Worm (Caenorhabditis elegans) whole organism, L4 larva: ENCODE results near the gene Y42H9AR.1.

Experiments
- F10B5.3 ChIP-seq: sonication (generic microtip); optimal IDR thresholded peaks from 2 replicates; lab custom pipeline; 2016; ENCODE audit warnings: mild to moderate bottlenecking, missing genetic modification characterization, missing compliant biosample characterization
- F26F4.8 ChIP-seq: fragments of 200-800 bp; sonication (Bioruptor generic); conservative IDR thresholded peaks from 2 replicates; pipeline ENCODE4 v1.3.6; 2022; ENCODE audit warnings: missing genetic modification characterization, missing compliant biosample characterization
- T26A8.4 ChIP-seq: fragments of 200-800 bp; sonication (Bioruptor generic); IDR thresholded peaks from 2 replicates; pipeline ENCODE4 v1.3.6; 2022; ENCODE audit warnings: missing genetic modification characterization, missing compliant biosample characterization
- Y105C5A.15 ChIP-seq: fragments of 200-800 bp; sonication (Bioruptor generic); IDR thresholded peaks from 2 replicates; pipeline ENCODE4 v1.3.6; 2022; ENCODE audit warnings: missing genetic modification characterization, missing compliant biosample characterization
- Y5F2A.4 ChIP-seq: fragments of 200-800 bp; sonication (Bioruptor generic); optimal IDR thresholded peaks from 2 replicates; lab custom pipeline; 2018; ENCODE audit warnings: mild to moderate bottlenecking, missing genetic modification characterization, missing compliant biosample characterization
- Y75B8A.6 ChIP-seq: fragments of 200-800 bp; sonication (Bioruptor generic); IDR thresholded peaks from 2 replicates; pipeline ENCODE4 v1.3.6; 2022; ENCODE audit warnings: missing genetic modification reagents, missing genetic modification characterization, missing compliant biosample characterization
- aly-2 ChIP-seq: sonication (generic microtip); optimal IDR thresholded peaks from 2 replicates; lab custom pipeline; 2018; ENCODE audit warnings: missing biosample characterization, missing genetic modification characterization
- ama-1 ChIP-seq: fragments of 150-350 bp; optimal IDR thresholded peaks from 2 replicates; lab custom pipeline; 2014; ENCODE audit warnings: inconsistent platforms, mixed read lengths
- arid-1 ChIP-seq: fragments of 200-800 bp; sonication (Bioruptor generic); conservative IDR thresholded peaks from 2 replicates; pipeline ENCODE4 v1.3.6; 2022; ENCODE audit warnings: missing genetic modification reagents, missing genetic modification characterization, missing compliant biosample characterization
- attf-4 ChIP-seq: sonication (generic microtip); optimal IDR thresholded peaks from 3 replicates; lab custom pipeline; 2017; ENCODE audit warnings: missing biosample characterization, missing genetic modification characterization
- ceh-20 ChIP-seq: fragments of 200-800 bp; sonication (Bioruptor generic); IDR thresholded peaks from 2 replicates; pipeline ENCODE4 v1.3.6; 2022; ENCODE audit warnings: missing genetic modification reagents, missing genetic modification characterization, missing compliant biosample characterization
- ceh-44 ChIP-seq: fragments of 200-800 bp; sonication (Bioruptor generic); IDR thresholded peaks from 2 replicates; pipeline ENCODE4 v1.3.6; 2022; ENCODE audit warnings: missing genetic modification reagents, missing genetic modification characterization, missing compliant biosample characterization
- cey-2 ChIP-seq: sonication (generic microtip); optimal IDR thresholded peaks from 3 replicates; lab custom pipeline; 2017; ENCODE audit warnings: missing genetic modification characterization, mild to moderate bottlenecking, missing compliant biosample characterization, antibody characterized with exemption, borderline replicate concordance; ENCODE audit not compliant: insufficient read depth
- daf-12 ChIP-seq: fragments of 150-350 bp; optimal IDR thresholded peaks from 2 replicates; lab custom pipeline; 2014; ENCODE audit warnings: missing biosample characterization, missing genetic modification reagents, missing genetic modification characterization
- daf-8 ChIP-seq: fragments of 200-800 bp; sonication (Bioruptor generic); IDR thresholded peaks from 2 replicates; pipeline ENCODE4 v1.3.6; 2022; ENCODE audit warnings: missing genetic modification characterization, missing compliant biosample characterization
- dmd-8 ChIP-seq: fragments of 200-800 bp; sonication (Bioruptor generic); IDR thresholded peaks from 2 replicates; pipeline ENCODE4 v1.3.6; 2022; ENCODE audit warnings: missing genetic modification characterization, missing compliant biosample characterization
- duxl-1 ChIP-seq: sonication (generic microtip); optimal IDR thresholded peaks from 2 replicates; lab custom pipeline; 2016; ENCODE audit warnings: mild to moderate bottlenecking, missing genetic modification characterization, moderate library complexity, missing compliant biosample characterization; ENCODE audit not compliant: poor library complexity
- dve-1 ChIP-seq: sonication (generic microtip); optimal IDR thresholded peaks from 2 replicates; lab custom pipeline; 2017; ENCODE audit warnings: antibody characterized with exemption, mild to moderate bottlenecking, missing genetic modification characterization, missing compliant biosample characterization; ENCODE audit not compliant: insufficient read depth
- egl-27 ChIP-seq: sonication (generic microtip); optimal IDR thresholded peaks from 3 replicates; lab custom pipeline; 2017; ENCODE audit warnings: missing biosample characterization, missing genetic modification reagents, missing genetic modification characterization
- fos-1 ChIP-seq: fragments of 150-350 bp; optimal IDR thresholded peaks from 2 replicates; lab custom pipeline; 2014; ENCODE audit warnings: missing biosample characterization, missing genetic modification characterization
- gei-8 ChIP-seq: fragments of 200-800 bp; sonication (Bioruptor generic); optimal IDR thresholded peaks from 2 replicates; lab custom pipeline; 2018; ENCODE audit warnings: mild to moderate bottlenecking, missing genetic modification characterization, missing compliant biosample characterization
- hlh-30 ChIP-seq: sonication (generic microtip); optimal IDR thresholded peaks from 2 replicates; lab custom pipeline; 2017; ENCODE audit warnings: antibody characterized with exemption, mild to moderate bottlenecking, missing genetic modification characterization, missing compliant biosample characterization; ENCODE audit not compliant: insufficient read depth
- hmg-1.1 ChIP-seq: fragments of 200-800 bp; sonication (Bioruptor generic); IDR thresholded peaks from 2 replicates; pipeline ENCODE4 v1.3.6; 2022; ENCODE audit warnings: missing genetic modification reagents, missing genetic modification characterization, missing compliant biosample characterization
- jun-1 ChIP-seq: fragments of 150-350 bp; optimal IDR thresholded peaks from 2 replicates; lab custom pipeline; 2014; ENCODE audit warnings: missing biosample characterization, missing genetic modification reagents, missing genetic modification characterization
- lin-1 ChIP-seq: fragments of 200-800 bp; sonication (Bioruptor generic); IDR thresholded peaks from 2 replicates; pipeline ENCODE4 v1.3.6; 2022; ENCODE audit warnings: missing genetic modification reagents, missing genetic modification characterization, missing compliant biosample characterization
- lin-29 ChIP-seq: fragments of 200-800 bp; sonication (Bioruptor generic); IDR thresholded peaks from 2 replicates; pipeline ENCODE4 v1.3.6; 2022; ENCODE audit warnings: missing genetic modification reagents, missing genetic modification characterization, missing compliant biosample characterization
- lin-39 ChIP-seq: fragments of 150-350 bp; optimal IDR thresholded peaks from 2 replicates; lab custom pipeline; 2014; ENCODE audit warnings: missing biosample characterization, missing genetic modification reagents, missing genetic modification characterization
- lir-3 ChIP-seq: sonication (generic microtip); optimal IDR thresholded peaks from 2 replicates; lab custom pipeline; 2016; ENCODE audit warnings: mild to moderate bottlenecking, missing genetic modification characterization, missing compliant biosample characterization
- madf-5 ChIP-seq, 2 experiments: fragments of 200-800 bp; sonication (Bioruptor generic); IDR thresholded peaks; 2 replicates each; pipeline ENCODE4 v1.3.6; 2022; ENCODE audit warnings: missing compliant biosample characterization in 2 of 2, missing genetic modification characterization in 2 of 2
- mes-2 ChIP-seq: sonication (generic microtip); optimal IDR thresholded peaks from 2 replicates; lab custom pipeline; 2016; ENCODE audit warnings: missing genotype, mild to moderate bottlenecking, missing genetic modification characterization, missing compliant biosample characterization; ENCODE audit not compliant: poor library complexity, severe bottlenecking
- mxl-2 ChIP-seq: fragments of 200-800 bp; sonication (Bioruptor generic); conservative IDR thresholded peaks from 2 replicates; pipeline ENCODE4 v1.3.6; 2022; ENCODE audit warnings: missing genetic modification reagents, missing genetic modification characterization, missing compliant biosample characterization
- nhr-102 ChIP-seq: sonication (generic microtip); optimal IDR thresholded peaks from 2 replicates; lab custom pipeline; 2016; ENCODE audit warnings: mild to moderate bottlenecking, missing genetic modification characterization, moderate library complexity, missing compliant biosample characterization
- nhr-111 ChIP-seq: fragments of 200-800 bp; sonication (Bioruptor generic); optimal IDR thresholded peaks from 2 replicates; lab custom pipeline; 2018; ENCODE audit warnings: mild to moderate bottlenecking, missing genetic modification characterization, missing compliant biosample characterization
- nhr-237 ChIP-seq: sonication (generic microtip); optimal IDR thresholded peaks from 2 replicates; lab custom pipeline; 2017; ENCODE audit warnings: missing biosample characterization, missing genetic modification characterization
- nhr-25 ChIP-seq: sonication (generic microtip); optimal IDR thresholded peaks from 2 replicates; lab custom pipeline; 2017; ENCODE audit warnings: missing genetic modification characterization, mild to moderate bottlenecking, missing compliant biosample characterization, antibody characterized with exemption, moderate library complexity, borderline replicate concordance; ENCODE audit not compliant: insufficient read depth
- nhr-28 ChIP-seq: fragments of 150-350 bp; optimal IDR thresholded peaks from 2 replicates; lab custom pipeline; 2014; ENCODE audit warnings: missing biosample characterization, missing genetic modification characterization
- nhr-42 ChIP-seq: fragments of 200-800 bp; sonication (Bioruptor generic); IDR thresholded peaks from 2 replicates; pipeline ENCODE4 v1.3.6; 2022; ENCODE audit warnings: missing genetic modification characterization, missing compliant biosample characterization
- nhr-48 ChIP-seq: sonication (generic microtip); optimal IDR thresholded peaks from 2 replicates; lab custom pipeline; 2016; ENCODE audit warnings: mild to moderate bottlenecking, missing genetic modification characterization, missing compliant biosample characterization
- nhr-6 ChIP-seq: fragments of 150-350 bp; optimal IDR thresholded peaks from 2 replicates; lab custom pipeline; 2014; ENCODE audit warnings: missing biosample characterization, missing genetic modification characterization
- pha-4 ChIP-seq, 2 experiments: fragments of 150-350 bp in 1 of 2; fragments of 200-800 bp in 1 of 2; sonication (Bioruptor generic) in 1 of 2; IDR thresholded peaks in 1 of 2; optimal IDR thresholded peaks in 1 of 2; 2 replicates each; pipeline versions ENCODE4 v1.3.6 to Lab custom; 2014 to 2022; ENCODE audit warnings: missing genetic modification characterization in 2 of 2, missing genetic modification reagents in 2 of 2, missing biosample characterization in 1 of 2, missing compliant biosample characterization in 1 of 2
- php-3 ChIP-seq: fragments of 200-800 bp; sonication (Bioruptor generic); IDR thresholded peaks from 2 replicates; pipeline ENCODE4 v1.3.6; 2022; ENCODE audit warnings: missing genetic modification reagents, missing genetic modification characterization, missing compliant biosample characterization
- sdz-12 ChIP-seq: fragments of 200-800 bp; sonication (Bioruptor generic); optimal IDR thresholded peaks from 2 replicates; lab custom pipeline; 2018; ENCODE audit warnings: mild to moderate bottlenecking, missing genetic modification characterization, missing compliant biosample characterization
- set-16 ChIP-seq: fragments of 200-800 bp; sonication (Bioruptor generic); IDR thresholded peaks from 2 replicates; pipeline ENCODE4 v1.3.6; 2022; ENCODE audit warnings: missing genetic modification reagents, missing genetic modification characterization, missing compliant biosample characterization
- skn-1 ChIP-seq: fragments of 150-350 bp; optimal IDR thresholded peaks from 2 replicates; lab custom pipeline; 2014; ENCODE audit warnings: missing biosample characterization, missing genetic modification characterization
- snpc-1.2 ChIP-seq: fragments of 200-800 bp; sonication (Bioruptor generic); IDR thresholded peaks from 2 replicates; pipeline ENCODE4 v1.3.6; 2022; ENCODE audit warnings: missing genetic modification reagents, missing genetic modification characterization, missing compliant biosample characterization
- snpc-4 ChIP-seq: fragments of 150-350 bp; optimal IDR thresholded peaks from 2 replicates; lab custom pipeline; 2014; ENCODE audit warnings: missing biosample characterization, missing genetic modification characterization
- spr-1 ChIP-seq: sonication (generic microtip); optimal IDR thresholded peaks from 2 replicates; lab custom pipeline; 2016; ENCODE audit warnings: mild to moderate bottlenecking, missing genetic modification characterization, missing compliant biosample characterization
- unc-130 ChIP-seq: sonication (generic microtip); optimal IDR thresholded peaks from 2 replicates; lab custom pipeline; 2016; ENCODE audit warnings: missing genetic modification reagents, missing genetic modification characterization, missing compliant biosample characterization
- zag-1 ChIP-seq: fragments of 150-350 bp; optimal IDR thresholded peaks from 2 replicates; lab custom pipeline; 2014; ENCODE audit warnings: missing biosample characterization, missing genetic modification characterization
- zip-2 ChIP-seq: fragments of 150-350 bp; optimal IDR thresholded peaks from 2 replicates; lab custom pipeline; 2014; ENCODE audit warnings: missing biosample characterization, missing genetic modification characterization
- ztf-7 ChIP-seq: fragments of 150-350 bp; optimal IDR thresholded peaks from 2 replicates; lab custom pipeline; 2014; ENCODE audit warnings: missing biosample characterization, missing genetic modification characterization

The Y42H9AR.1 gene

ce11 chrIV:8151721-8152120, 38.5 kb downstream of the Y42H9AR.1 start (continued):
- TF ChIP-seq mxl-2 (GFP tag; lab: Robert Waterston, UW) (no peak), skn-1 (no peak), zip-2 (tag; lab: Kevin White, UChicago) (no peak), dve-1 (tag; lab: Kevin White, UChicago) (peak; percentile 94), nhr-6 (tag; lab: Kevin White, UChicago) (no peak), Y75B8A.6 (GFP tag; lab: Robert Waterston, UW) (no peak), F10B5.3 (tag; lab: Kevin White, UChicago) (no peak), attf-4 (tag; lab: Kevin White, UChicago) (no peak), nhr-111 (GFP tag; lab: Kevin White, UChicago) (no peak), T26A8.4 (GFP tag; lab: Robert Waterston, UW) (no peak), nhr-28 (tag; lab: Kevin White, UChicago) (peak; percentile 72), set-16 (GFP tag; lab: Robert Waterston, UW) (no peak), ceh-44 (no peak), mes-2 (tag; lab: Kevin White, UChicago) (peak; percentile 28), lin-39 (tag; lab: Kevin White, UChicago) (no peak), spr-1 (tag; lab: Kevin White, UChicago) (no peak), gei-8 (GFP tag; lab: Kevin White, UChicago) (no peak), cey-2 (tag; lab: Kevin White, UChicago) (no peak), ceh-20 (peak; percentile 88), snpc-4 (no peak), lir-3 (no peak), nhr-42 (GFP tag; lab: Robert Waterston, UW) (no peak), egl-27 (tag; lab: Kevin White, UChicago) (no peak), lin-29 (no peak), dmd-8 (GFP tag; lab: Robert Waterston, UW) (no peak), sdz-12 (no peak), fos-1 (tag; lab: Kevin White, UChicago) (no peak), Y105C5A.15 (GFP tag; lab: Robert Waterston, UW) (no peak), unc-130 (GFP tag; lab: Kevin White, UChicago) (no peak), daf-12 (no peak), madf-5 (GFP tag; IDR thresholded peaks at IDR 0.05; lab: Robert Waterston, UW) (no peak), F26F4.8 (no peak), ztf-7 (no peak), daf-8 (no peak), hlh-30 (tag; lab: Kevin White, UChicago) (peak; percentile 53), arid-1 (GFP tag; lab: Robert Waterston, UW) (no peak), hmg-1.1 (GFP tag; lab: Robert Waterston, UW) (no peak), nhr-102 (tag; lab: Kevin White, UChicago) (peak; percentile 48), jun-1 (no peak), lin-1 (peak; percentile 65; the same call in 1 of the 2 replicates), nhr-48 (peak; percentile 23), nhr-25 (tag; lab: Kevin White, UChicago) (no peak), snpc-1.2 (GFP tag; lab: Robert Waterston, UW) (no peak), php-3 (GFP tag; lab: Robert Waterston, UW) (peak; percentile 99), nhr-237 (tag; lab: Kevin White, UChicago) (no peak), duxl-1 (no peak), aly-2 (no peak), Y5F2A.4 (GFP tag; lab: Kevin White, UChicago) (no peak), zag-1 (tag; lab: Kevin White, UChicago) (no peak), ama-1 (lab: Kevin White, UChicago) (no peak), pha-4 (GFP tag; IDR thresholded peaks at IDR 0.05; lab: Robert Waterston, UW) (no peak), pha-4 (tag; optimal IDR thresholded peaks at IDR 0.05; lab: Kevin White, UChicago) (no peak)
